Worm (Caenorhabditis elegans) whole organism, L1 larva: ENCODE measurements around the gene M28.8.
A peak's percentile ranks its signal among the peaks of the same experiment; 100 is the strongest.

Experiments used
- F16B12.6 ChIP-seq: fragments of 150-350 bp; optimal IDR thresholded peaks from 2 replicates; lab custom pipeline; 2014; ENCODE audit warnings: missing biosample characterization, missing genetic modification characterization
- ceh-8 ChIP-seq: fragments of 200-800 bp; sonication (Bioruptor generic); optimal IDR thresholded peaks from 2 replicates; lab custom pipeline; 2018; ENCODE audit warnings: mild to moderate bottlenecking, missing genetic modification characterization, moderate library complexity, missing compliant biosample characterization
- dsc-1 ChIP-seq: sonication (generic microtip); optimal IDR thresholded peaks from 2 replicates; lab custom pipeline; 2016; ENCODE audit warnings: mild to moderate bottlenecking, missing genetic modification characterization, missing compliant biosample characterization
- efl-1 ChIP-seq, 4 experiments: fragments of 150-350 bp; optimal IDR thresholded peaks in 3 of 4; peaks in 1 of 4; 1 replicate in 1 of 4; 2 replicates in 3 of 4; lab custom pipeline; 2014; ENCODE audit warnings: missing biosample characterization in 2 of 4, missing genetic modification characterization in 2 of 4, missing genetic modification reagents in 2 of 4
- egl-27 ChIP-seq, 2 experiments: fragments of 150-350 bp in 1 of 2; sonication (generic microtip); optimal IDR thresholded peaks; 3 replicates each; lab custom pipeline; 2017 to 2018; ENCODE audit warnings: missing biosample characterization in 2 of 2, missing genetic modification characterization in 2 of 2, missing genetic modification reagents in 2 of 2
- fkh-4 ChIP-seq: sonication (generic microtip); optimal IDR thresholded peaks from 2 replicates; lab custom pipeline; 2016; ENCODE audit warnings: missing compliant biosample characterization, missing genetic modification characterization, borderline replicate concordance
- lin-35 ChIP-seq, 2 experiments: fragments of 150-350 bp; optimal IDR thresholded peaks; 2 replicates each; lab custom pipeline; 2014; ENCODE audit warnings: missing biosample characterization in 2 of 2, missing genetic modification characterization in 2 of 2, missing genetic modification reagents in 2 of 2
- lir-3 ChIP-seq: sonication (generic microtip); optimal IDR thresholded peaks from 2 replicates; lab custom pipeline; 2016; ENCODE audit warnings: mild to moderate bottlenecking, missing genetic modification characterization, moderate library complexity, missing compliant biosample characterization; ENCODE audit not compliant: poor library complexity
- mdl-1 ChIP-seq, 2 experiments: fragments of 150-350 bp; optimal IDR thresholded peaks; 2 replicates each; lab custom pipeline; 2014 to 2017; ENCODE audit warnings: missing biosample characterization in 2 of 2, missing genetic modification characterization in 2 of 2, inconsistent platforms in 1 of 2
- nhr-11 ChIP-seq: fragments of 150-350 bp; optimal IDR thresholded peaks from 2 replicates; lab custom pipeline; 2014; ENCODE audit warnings: missing biosample characterization, missing genetic modification characterization
- nhr-20 ChIP-seq: sonication (generic microtip); optimal IDR thresholded peaks from 2 replicates; lab custom pipeline; 2016; ENCODE audit warnings: mild to moderate bottlenecking, missing genetic modification characterization, missing compliant biosample characterization
- nhr-77 ChIP-seq: fragments of 150-350 bp; optimal IDR thresholded peaks from 2 replicates; lab custom pipeline; 2014; ENCODE audit warnings: missing biosample characterization, missing genetic modification characterization
- nhr-90 ChIP-seq: sonication (generic microtip); optimal IDR thresholded peaks from 2 replicates; lab custom pipeline; 2016; ENCODE audit warnings: mild to moderate bottlenecking, missing genetic modification characterization, missing compliant biosample characterization; ENCODE audit not compliant: poor library complexity
- rnt-1 ChIP-seq: sonication (generic microtip); optimal IDR thresholded peaks from 2 replicates; lab custom pipeline; 2016; ENCODE audit warnings: mild to moderate bottlenecking, missing genetic modification characterization, moderate library complexity, missing compliant biosample characterization
- skn-1 ChIP-seq: fragments of 150-350 bp; optimal IDR thresholded peaks from 2 replicates; lab custom pipeline; 2014; ENCODE audit warnings: missing biosample characterization, missing genetic modification characterization
- snu-23 ChIP-seq: sonication (generic microtip); optimal IDR thresholded peaks from 2 replicates; lab custom pipeline; 2016; ENCODE audit warnings: missing genetic modification characterization, missing compliant biosample characterization
- sptf-1 ChIP-seq: fragments of 150-350 bp; optimal IDR thresholded peaks from 2 replicates; lab custom pipeline; 2014; ENCODE audit warnings: missing biosample characterization, missing genetic modification characterization
- swsn-7 ChIP-seq: sonication (generic microtip); optimal IDR thresholded peaks from 2 replicates; lab custom pipeline; 2016; ENCODE audit warnings: missing genetic modification characterization, missing compliant biosample characterization
- unc-62 ChIP-seq: fragments of 150-350 bp; optimal IDR thresholded peaks from 2 replicates; lab custom pipeline; 2014; ENCODE audit warnings: missing biosample characterization, missing genetic modification reagents, missing genetic modification characterization
- unc-86 ChIP-seq: sonication (generic microtip); optimal IDR thresholded peaks from 2 replicates; lab custom pipeline; 2016; ENCODE audit warnings: missing genetic modification characterization, missing compliant biosample characterization
- vab-15 ChIP-seq: sonication (generic microtip); optimal IDR thresholded peaks from 2 replicates; lab custom pipeline; 2017; ENCODE audit warnings: missing genotype, mild to moderate bottlenecking, missing genetic modification characterization, missing compliant biosample characterization
- zag-1 ChIP-seq: fragments of 150-350 bp; optimal IDR thresholded peaks from 2 replicates; lab custom pipeline; 2014; ENCODE audit warnings: missing biosample characterization, missing genetic modification characterization
- ztf-11 ChIP-seq, 2 experiments: sonication (generic microtip); optimal IDR thresholded peaks; 2 replicates each; lab custom pipeline; 2016 to 2017; ENCODE audit warnings: missing genetic modification characterization in 2 of 2, missing biosample characterization in 1 of 2, missing compliant biosample characterization in 1 of 2

The M28.8 gene

DNA sequence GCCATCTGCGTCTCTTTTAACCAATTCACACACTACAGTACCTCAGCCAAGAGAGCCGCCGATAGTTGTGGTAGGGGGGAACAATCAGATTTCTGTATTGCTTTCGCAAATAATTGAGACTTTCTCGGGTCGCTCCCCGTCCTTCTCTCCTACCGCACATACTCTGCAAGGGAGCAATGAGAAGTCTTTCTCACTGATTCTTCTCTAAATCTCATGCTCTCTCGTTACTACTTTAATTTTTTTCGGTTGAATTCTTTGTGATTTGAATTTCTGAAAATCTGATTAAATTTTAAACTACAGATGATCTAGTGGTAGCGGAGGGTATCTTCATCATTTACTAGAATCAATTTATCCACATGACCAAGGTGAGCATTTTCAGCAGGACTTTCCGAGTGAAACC, 47.2 kb downstream of the M28.8 start, which contains the start of gene ptb-1:
Gene ptb-1 (plus strand): TSS at position 301 of the 400 bp plus-strand sequence.
- no peak for TF ChIP-seq zag-1 (tag; lab: Kevin White, UChicago)
- TF ChIP-seq unc-62: no peak
- TF ChIP-seq snu-23 (GFP tag; lab: Kevin White, UChicago): no peak
- TF ChIP-seq nhr-77 (tag; lab: Kevin White, UChicago): no peak
- no peak for TF ChIP-seq ceh-8 (GFP tag; lab: Kevin White, UChicago)
- TF ChIP-seq nhr-90 (tag; lab: Kevin White, UChicago): no peak
- TF ChIP-seq skn-1 (tag; lab: Kevin White, UChicago): no peak
- no peak for TF ChIP-seq sptf-1 (tag; lab: Kevin White, UChicago)
- TF ChIP-seq F16B12.6 (tag; lab: Kevin White, UChicago): no peak
- no peak for TF ChIP-seq nhr-11 (tag; lab: Kevin White, UChicago)
- no peak for TF ChIP-seq mdl-1 (tag; optimal IDR thresholded peaks at IDR 0.05; lab: Kevin White, UChicago)
- no peak for TF ChIP-seq egl-27 (tag; optimal IDR thresholded peaks at IDR 0.05; lab: Kevin White, UChicago)
- no peak for TF ChIP-seq lir-3 (tag; lab: Kevin White, UChicago)
- no peak for TF ChIP-seq efl-1 (optimal IDR thresholded peaks at IDR 0.05; lab: Kevin White, UChicago)
- no peak for TF ChIP-seq efl-1 (GFP tag; optimal IDR thresholded peaks at IDR 0.05 in 1 of 2; lab: Kevin White, UChicago)

DNA sequence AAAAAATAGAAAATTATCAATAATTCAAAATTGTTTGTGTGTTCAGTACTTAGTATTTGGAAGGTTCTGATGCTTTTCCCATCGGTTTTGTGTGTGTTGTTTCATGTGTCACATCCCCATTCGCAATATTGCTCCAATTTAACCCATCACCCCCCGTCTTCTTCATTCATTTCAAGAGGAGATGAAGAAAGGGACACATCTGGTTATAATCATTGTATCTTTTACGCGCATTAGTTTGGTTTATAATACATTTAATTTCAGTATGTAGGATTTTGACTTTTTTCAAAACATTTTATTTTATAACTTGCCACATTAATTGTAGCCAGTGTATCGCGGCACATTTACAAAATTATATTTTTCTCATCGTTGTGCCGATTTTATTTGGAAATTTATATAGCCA, 52.1 kb downstream of the M28.8 start:
- TF ChIP-seq fkh-4 (tag; lab: Kevin White, UChicago): peak; percentile 62
- no peak for TF ChIP-seq unc-86 (tag; lab: Kevin White, UChicago)
- peak; percentile 93 for TF ChIP-seq dsc-1 (tag; lab: Kevin White, UChicago)

DNA sequence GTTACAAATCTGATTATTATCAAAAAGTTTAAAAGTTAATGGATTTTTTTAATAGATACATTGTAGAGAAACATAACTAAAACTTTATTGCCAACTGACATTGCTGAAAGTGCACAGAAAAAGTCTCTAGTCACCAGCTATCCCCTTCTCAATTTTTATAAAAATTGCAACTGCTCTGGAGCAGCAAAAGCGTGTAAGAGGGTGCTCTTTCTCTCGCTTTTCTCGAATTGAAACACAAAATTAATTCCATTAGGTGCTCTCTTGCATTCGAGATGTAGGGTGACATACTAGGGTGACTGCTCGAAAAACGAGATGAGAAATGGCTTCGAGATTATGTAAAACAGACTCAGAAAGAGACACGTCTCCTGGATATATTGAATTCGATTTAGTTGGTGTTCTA, 52.6 kb downstream of the M28.8 start:
- TF ChIP-seq ztf-11 (tag; optimal IDR thresholded peaks at IDR 0.05; lab: Kevin White, UChicago) (no peak), lin-35 (GFP tag; optimal IDR thresholded peaks at IDR 0.05; lab: Kevin White, UChicago) (no peak), efl-1 (optimal IDR thresholded peaks at IDR 0.05; lab: Kevin White, UChicago) (no peak), efl-1 (GFP tag; optimal IDR thresholded peaks at IDR 0.05 in 1 of 2; lab: Kevin White, UChicago) (no peak), swsn-7 (tag; lab: Kevin White, UChicago) (no peak), vab-15 (tag; lab: Kevin White, UChicago) (no peak), rnt-1 (tag; lab: Kevin White, UChicago) (no peak), lir-3 (tag; lab: Kevin White, UChicago) (no peak), nhr-20 (no peak)
